Worm (Caenorhabditis elegans): Measurements from ENCODE around the gene lin-31.

DNA sequence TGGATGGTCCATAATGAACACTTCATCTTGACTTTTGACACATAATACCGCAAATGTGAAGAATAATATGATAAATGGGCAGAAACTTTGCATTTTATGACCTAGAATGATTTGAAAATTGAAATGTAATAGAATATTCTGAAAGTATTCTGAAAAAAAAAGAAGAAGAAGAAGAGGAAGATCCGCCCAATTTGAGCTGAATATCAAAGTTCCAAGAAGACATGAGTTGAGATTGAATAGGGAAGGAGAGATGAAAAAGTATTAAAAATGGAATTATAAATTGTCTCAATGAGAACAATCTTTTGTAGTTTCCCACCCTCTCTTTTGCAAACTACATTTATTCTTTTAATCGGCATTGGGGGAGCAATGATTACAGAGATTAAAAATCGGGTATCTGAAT lies 49.9 kb downstream of the lin-31 start, which contains the start of gene K07D4.4:
- TF ChIP-seq W03F9.2 (tag; optimal IDR thresholded peaks at IDR 0.05) (no peak), dao-5 (tag; optimal IDR thresholded peaks at IDR 0.05) (no peak), him-1 (tag; optimal IDR thresholded peaks at IDR 0.05) (no peak)

Data from whole organism, L4/young adult.